Fruit fly (Drosophila melanogaster): ENCODE measurements around the gene Skel.

Skel gene

DNA sequence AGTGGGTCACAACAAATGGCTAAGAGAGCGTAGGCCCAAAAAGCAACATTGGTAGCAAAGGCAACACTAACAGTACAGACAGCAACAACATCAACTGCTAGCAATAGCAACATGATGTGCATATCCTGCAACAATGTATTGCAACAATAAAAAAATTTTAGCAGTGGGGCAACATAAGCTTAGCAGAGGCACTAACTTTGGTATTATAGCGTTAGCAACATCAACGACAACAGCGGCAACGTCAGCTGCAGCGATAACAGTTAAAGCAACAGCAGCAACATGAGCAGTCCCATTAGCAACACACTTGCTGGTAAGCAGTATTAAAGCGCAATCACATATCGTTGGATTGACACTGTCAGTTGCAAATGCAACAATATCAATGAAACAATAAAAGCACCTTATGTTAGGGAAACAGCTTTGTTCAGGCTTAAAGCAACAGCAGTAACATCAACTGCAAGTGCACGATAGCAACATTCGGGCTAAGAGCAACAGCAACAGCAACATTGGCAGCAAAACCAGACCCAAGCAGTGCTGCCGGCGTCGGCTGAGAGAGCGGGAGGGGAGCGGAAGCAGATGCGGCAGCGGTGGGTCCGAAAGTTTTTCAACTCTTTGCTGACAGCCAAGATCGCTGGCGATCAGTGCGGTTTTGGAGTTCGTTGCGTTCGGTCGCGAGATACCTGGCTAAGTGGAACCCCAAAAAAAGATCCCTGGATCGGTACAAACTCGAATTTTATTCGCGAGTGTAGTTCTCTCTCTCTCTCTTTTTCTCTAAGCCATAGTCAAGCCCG lies at the start of gene Skel:
Gene Skel (plus strand): TSS at position 637 of the 788 bp plus-strand sequence.
- TF ChIP-seq Lpt (GFP tag; optimal IDR thresholded peaks at IDR 0.05) = peak; percentile 25
- TF ChIP-seq Eip78C (GFP tag) = peak; percentile 50
- no peak for TF ChIP-seq spab (GFP tag; optimal IDR thresholded peaks at IDR 0.05)
- TF ChIP-seq CG10631 (GFP tag; optimal IDR thresholded peaks at IDR 0.05) = no peak
- TF ChIP-seq CG1621 (tag; optimal IDR thresholded peaks at IDR 0.05) = no peak
- TF ChIP-seq CG8319 (GFP tag; optimal IDR thresholded peaks at IDR 0.05) = no peak
- no peak for TF ChIP-seq vri (GFP tag; optimal IDR thresholded peaks at IDR 0.05)
- TF ChIP-seq CG7368 (GFP tag; optimal IDR thresholded peaks at IDR 0.05) = no peak
- TF ChIP-seq CG6163 (GFP tag; IDR thresholded peaks at IDR 0.05) = no peak; the same call in 2 of the 3 replicates
- TF ChIP-seq OdsH (GFP tag; optimal IDR thresholded peaks at IDR 0.05) = no peak
- TF ChIP-seq esn (GFP tag; optimal IDR thresholded peaks at IDR 0.05) = peak; percentile 13
- no peak for TF ChIP-seq CG10669 (GFP tag; optimal IDR thresholded peaks at IDR 0.05)
- peak in 1 of 2 experiments; percentile 18 for TF ChIP-seq ss (GFP tag; optimal IDR thresholded peaks at IDR 0.05)
- TF ChIP-seq Met (GFP tag; optimal IDR thresholded peaks at IDR 0.05) = no peak
- TF ChIP-seq CG6854 (GFP tag; optimal IDR thresholded peaks at IDR 0.05) = no peak
- TF ChIP-seq achi (GFP tag; optimal IDR thresholded peaks at IDR 0.05) = no peak
- peak; percentile 98 for TF ChIP-seq dsx (GFP tag; optimal IDR thresholded peaks at IDR 0.05; ENCODE audit: poor library complexity, severe bottlenecking)
- TF ChIP-seq CG3032 (tag; optimal IDR thresholded peaks at IDR 0.05) = no peak
- no peak for TF ChIP-seq Hr39 (GFP tag; optimal IDR thresholded peaks at IDR 0.05)
- TF ChIP-seq Gug (GFP tag; IDR thresholded peaks at IDR 0.05) = no peak
- TF ChIP-seq CG8119 (GFP tag; IDR thresholded peaks at IDR 0.05) = no peak
- TF ChIP-seq CG4318 (GFP tag; optimal IDR thresholded peaks at IDR 0.05) = no peak
- no peak for TF ChIP-seq CG8632 (GFP tag; optimal IDR thresholded peaks at IDR 0.05)
- TF ChIP-seq CG11762 (GFP tag; optimal IDR thresholded peaks at IDR 0.05; ENCODE audit: insufficient read depth) = no peak
- no peak for TF ChIP-seq lz (GFP tag; optimal IDR thresholded peaks at IDR 0.05)
- no peak for TF ChIP-seq CG6276 (GFP tag; optimal IDR thresholded peaks at IDR 0.05)
- TF ChIP-seq Eip93F (GFP tag; optimal IDR thresholded peaks at IDR 0.05) = no peak
- TF ChIP-seq Sox14 (GFP tag; optimal IDR thresholded peaks at IDR 0.05) = no peak
- no peak for TF ChIP-seq CG15336 (GFP tag; IDR thresholded peaks at IDR 0.05)
- no peak for TF ChIP-seq acj6 (GFP tag; optimal IDR thresholded peaks at IDR 0.05)
- TF ChIP-seq svp (GFP tag) = no peak
- TF ChIP-seq CG3919 (GFP tag; optimal IDR thresholded peaks at IDR 0.05) = no peak
- peak; percentile 8 for TF ChIP-seq CG16779 (tag; optimal IDR thresholded peaks at IDR 0.05)
- TF ChIP-seq eg (GFP tag; IDR thresholded peaks at IDR 0.05) = peak; percentile 61; the same call in 2 of the 3 replicates
- TF ChIP-seq CG32006 (GFP tag; optimal IDR thresholded peaks at IDR 0.05) = no peak
- no peak for TF ChIP-seq dac (GFP tag; optimal IDR thresholded peaks at IDR 0.05)
- TF ChIP-seq net (GFP tag; optimal IDR thresholded peaks at IDR 0.05) = no peak
- no peak for TF ChIP-seq CG6808 (GFP tag; optimal IDR thresholded peaks at IDR 0.05)
- TF ChIP-seq cyc (GFP tag; optimal IDR thresholded peaks at IDR 0.05) = no peak
- TF ChIP-seq Hr4 (GFP tag; optimal IDR thresholded peaks at IDR 0.05) = no peak
- TF ChIP-seq CG11294 (GFP tag; IDR thresholded peaks at IDR 0.05) = no peak
- no peak for TF ChIP-seq Ets21C (GFP tag; optimal IDR thresholded peaks at IDR 0.05)
- TF ChIP-seq topi (GFP tag; optimal IDR thresholded peaks at IDR 0.05) = no peak
- no peak for TF ChIP-seq fd85E (GFP tag; optimal IDR thresholded peaks at IDR 0.05)
- no peak for TF ChIP-seq salr (GFP tag; optimal IDR thresholded peaks at IDR 0.05)
- TF ChIP-seq CG6792 (GFP tag; optimal IDR thresholded peaks at IDR 0.05) = no peak
- TF ChIP-seq CG9139 (GFP tag; optimal IDR thresholded peaks at IDR 0.05) = no peak
- TF ChIP-seq pdm3 (GFP tag; optimal IDR thresholded peaks at IDR 0.05) = no peak
- TF ChIP-seq Sox15 (GFP tag; optimal IDR thresholded peaks at IDR 0.05) = no peak
